Fruit fly (Drosophila melanogaster) whole organism, embryonic: ENCODE measurements around the gene CG4025.
A peak's percentile ranks its signal among the peaks of the same experiment; 100 is the strongest.

ENCODE experiments used
- Awh ChIP-seq: fragments of 200-800 bp; sonication (Bioruptor generic); IDR thresholded peaks from 2 replicates; pipeline ENCODE4, ENCODE4 v1.3.6; 2022; ENCODE audit warnings: missing biosample characterization, missing genetic modification characterization
- Blimp-1 ChIP-seq: fragments of 200-800 bp; sonication (Bioruptor generic); optimal IDR thresholded peaks from 3 replicates; lab custom pipeline; 2018; ENCODE audit warnings: missing biosample characterization, missing genetic modification characterization, mild to moderate bottlenecking, moderate library complexity, missing genetic modification reagents
- CG11504 ChIP-seq: fragments of 200-800 bp; sonication (Bioruptor generic); optimal IDR thresholded peaks from 3 replicates; lab custom pipeline; 2019; ENCODE audit warnings: missing biosample characterization, mild to moderate bottlenecking, missing genetic modification characterization, moderate library complexity
- CG12391 ChIP-seq: fragments of 200-800 bp; sonication (Bioruptor generic); optimal IDR thresholded peaks from 3 replicates; lab custom pipeline; 2018; ENCODE audit warnings: missing biosample characterization, mild to moderate bottlenecking, missing genetic modification characterization, moderate library complexity
- CG15601 ChIP-seq: fragments of 200-800 bp; sonication (Bioruptor generic); optimal IDR thresholded peaks from 3 replicates; lab custom pipeline; 2019; ENCODE audit warnings: missing biosample characterization, mild to moderate bottlenecking, missing genetic modification characterization, moderate library complexity
- CG17568 ChIP-seq: fragments of 200-800 bp; sonication (Bioruptor generic); optimal IDR thresholded peaks from 2 replicates; lab custom pipeline; 2018; ENCODE audit warnings: missing biosample characterization, mild to moderate bottlenecking, missing genetic modification characterization, moderate library complexity
- CG17829 ChIP-seq: fragments of 200-800 bp; optimal IDR thresholded peaks from 2 replicates; lab custom pipeline; 2019; ENCODE audit warnings: missing biosample characterization, mild to moderate bottlenecking, missing genetic modification characterization, moderate library complexity
- CG18619 ChIP-seq: fragments of 200-800 bp; sonication (Bioruptor generic); optimal IDR thresholded peaks from 3 replicates; lab custom pipeline; 2017; ENCODE audit warnings: missing biosample characterization, mild to moderate bottlenecking, missing genetic modification characterization
- CG2120 ChIP-seq: fragments of 200-800 bp; sonication (Bioruptor generic); optimal IDR thresholded peaks from 3 replicates; lab custom pipeline; 2016; ENCODE audit warnings: missing biosample characterization, missing genetic modification characterization
- CG2712 ChIP-seq: fragments of 200-800 bp; optimal IDR thresholded peaks from 3 replicates; lab custom pipeline; 2019; ENCODE audit warnings: missing biosample characterization, mild to moderate bottlenecking, missing genetic modification characterization, moderate library complexity
- CG5180 ChIP-seq: fragments of 200-800 bp; sonication (Bioruptor generic); optimal IDR thresholded peaks from 3 replicates; lab custom pipeline; 2017; ENCODE audit warnings: missing biosample characterization, missing genetic modification characterization, mild to moderate bottlenecking, moderate library complexity, missing genetic modification reagents
- CG6272 ChIP-seq: fragments of 200-800 bp; sonication (Bioruptor generic); IDR thresholded peaks from 2 replicates; pipeline ENCODE4 v1.3.6; 2022; ENCODE audit warnings: missing biosample characterization, missing genetic modification characterization
- CG6854 ChIP-seq: fragments of 200-800 bp; sonication (Bioruptor generic); optimal IDR thresholded peaks from 3 replicates; lab custom pipeline; 2017; ENCODE audit warnings: missing biosample characterization, mild to moderate bottlenecking, missing genetic modification characterization
- CG7928 ChIP-seq: fragments of 200-800 bp; sonication (Bioruptor generic); optimal IDR thresholded peaks from 2 replicates; lab custom pipeline; 2017; ENCODE audit warnings: missing biosample characterization, mild to moderate bottlenecking, missing genetic modification characterization
- CG8388 ChIP-seq: fragments of 200-800 bp; sonication (Bioruptor generic); optimal IDR thresholded peaks from 2 replicates; lab custom pipeline; 2019; ENCODE audit warnings: missing biosample characterization, mild to moderate bottlenecking, missing genetic modification characterization, moderate library complexity
- CG9437 ChIP-seq: fragments of 200-800 bp; sonication (Bioruptor generic); optimal IDR thresholded peaks from 2 replicates; lab custom pipeline; 2018; ENCODE audit warnings: missing biosample characterization, mild to moderate bottlenecking, missing genetic modification characterization
- CG9797 ChIP-seq: fragments of 200-800 bp; sonication (Bioruptor generic); optimal IDR thresholded peaks from 3 replicates; lab custom pipeline; 2018; ENCODE audit warnings: missing biosample characterization, mild to moderate bottlenecking, missing genetic modification characterization
- Dfd ChIP-seq, 2 experiments: fragments of >200 bp; optimal IDR thresholded peaks; 2 replicates each; lab custom pipeline; 2017; ENCODE audit warnings: missing biosample characterization in 2 of 2, missing genetic modification characterization in 2 of 2
- Dip3 ChIP-seq: fragments of 200-800 bp; sonication (Bioruptor generic); optimal IDR thresholded peaks from 3 replicates; lab custom pipeline; 2016; ENCODE audit warnings: missing biosample characterization, missing genetic modification characterization
- Elba2 ChIP-seq: fragments of 200-800 bp; sonication (Bioruptor generic); optimal IDR thresholded peaks from 3 replicates; lab custom pipeline; 2016; ENCODE audit warnings: missing biosample characterization, missing genetic modification characterization
- Hey ChIP-seq: fragments of 200-800 bp; sonication (Bioruptor generic); optimal IDR thresholded peaks from 3 replicates; lab custom pipeline; 2018; ENCODE audit warnings: missing biosample characterization, mild to moderate bottlenecking, missing genetic modification characterization
- Lim3 ChIP-seq: fragments of 200-800 bp; sonication (Bioruptor generic); IDR thresholded peaks from 2 replicates; pipeline ENCODE4 v1.3.6; 2022; ENCODE audit warnings: missing biosample characterization, missing genetic modification characterization
- MBD-R2 ChIP-seq: fragments of 200-800 bp; sonication (Bioruptor generic); IDR thresholded peaks from 2 replicates; pipeline ENCODE4 v1.3.6; 2022; ENCODE audit warnings: missing biosample characterization, missing genetic modification characterization
- Max ChIP-seq: fragments of 200-800 bp; sonication (Bioruptor generic); optimal IDR thresholded peaks from 2 replicates; lab custom pipeline; 2016; ENCODE audit warnings: missing biosample characterization, mild to moderate bottlenecking, missing genetic modification characterization
- NK7.1 ChIP-seq: fragments of 200-800 bp; sonication (Bioruptor generic); optimal IDR thresholded peaks from 3 replicates; lab custom pipeline; 2016; ENCODE audit warnings: missing biosample characterization, missing genetic modification characterization
- Nf-YB ChIP-seq: fragments of 200-800 bp; sonication (Bioruptor generic); optimal IDR thresholded peaks from 3 replicates; lab custom pipeline; 2019; ENCODE audit warnings: missing biosample characterization, mild to moderate bottlenecking, missing genetic modification characterization, moderate library complexity
- NfI ChIP-seq: fragments of 200-800 bp; sonication (Bioruptor generic); optimal IDR thresholded peaks from 3 replicates; lab custom pipeline; 2018; ENCODE audit warnings: missing biosample characterization, mild to moderate bottlenecking, missing genetic modification characterization, moderate library complexity
- Side ChIP-seq: fragments of 200-800 bp; sonication (Bioruptor generic); optimal IDR thresholded peaks from 2 replicates; lab custom pipeline; 2016; ENCODE audit warnings: missing biosample characterization, missing genetic modification characterization
- Sin3A ChIP-seq: fragments of >200 bp; optimal IDR thresholded peaks from 2 replicates; lab custom pipeline; 2018
- Spps ChIP-seq: fragments of 200-800 bp; sonication (Bioruptor generic); optimal IDR thresholded peaks from 2 replicates; lab custom pipeline; 2018; ENCODE audit warnings: missing biosample characterization, mild to moderate bottlenecking, missing genetic modification characterization
- Sry-δ ChIP-seq: fragments of 200-800 bp; sonication (Bioruptor generic); optimal IDR thresholded peaks from 2 replicates; lab custom pipeline; 2016; ENCODE audit warnings: missing biosample characterization, missing genetic modification characterization
- TFAM ChIP-seq: fragments of 200-800 bp; sonication (Bioruptor generic); optimal IDR thresholded peaks from 2 replicates; lab custom pipeline; 2017; ENCODE audit warnings: missing biosample characterization, missing genetic modification characterization, inconsistent platforms
- amos ChIP-seq: fragments of 200-800 bp; sonication (Bioruptor generic); IDR thresholded peaks from 2 replicates; pipeline ENCODE4 v1.3.6; 2022; ENCODE audit warnings: missing biosample characterization, missing genetic modification characterization; ENCODE audit not compliant: partially characterized antibody
- disco-r ChIP-seq: fragments of 200-800 bp; sonication (Bioruptor generic); optimal IDR thresholded peaks from 2 replicates; lab custom pipeline; 2016; ENCODE audit warnings: missing biosample characterization, missing genetic modification characterization
- gcm2 ChIP-seq: fragments of 200-800 bp; sonication (Bioruptor generic); optimal IDR thresholded peaks from 2 replicates; lab custom pipeline; 2016; ENCODE audit warnings: missing biosample characterization, missing genetic modification characterization
- gem ChIP-seq: fragments of 200-800 bp; sonication (Bioruptor generic); optimal IDR thresholded peaks from 2 replicates; lab custom pipeline; 2019; ENCODE audit warnings: missing biosample characterization, mild to moderate bottlenecking, missing genetic modification characterization, moderate library complexity
- grn ChIP-seq: fragments of 200-800 bp; sonication (Bioruptor generic); optimal IDR thresholded peaks from 3 replicates; lab custom pipeline; 2017; ENCODE audit warnings: missing biosample characterization, missing genetic modification characterization
- jing ChIP-seq: fragments of 200-800 bp; sonication (Bioruptor generic); optimal IDR thresholded peaks from 2 replicates; lab custom pipeline; 2018; ENCODE audit warnings: missing biosample characterization, mild to moderate bottlenecking, missing genetic modification characterization
- kah ChIP-seq: fragments of 200-800 bp; sonication (Bioruptor generic); optimal IDR thresholded peaks from 2 replicates; lab custom pipeline; 2018; ENCODE audit warnings: missing biosample characterization, mild to moderate bottlenecking, missing genetic modification characterization
- lbe ChIP-seq: fragments of 200-800 bp; sonication (Bioruptor generic); optimal IDR thresholded peaks from 2 replicates; lab custom pipeline; 2016; ENCODE audit warnings: missing biosample characterization, mild to moderate bottlenecking, missing genetic modification characterization
- mld ChIP-seq: fragments of 200-800 bp; sonication (Bioruptor generic); IDR thresholded peaks from 3 replicates; pipeline ENCODE4 v1.3.6; 2022; ENCODE audit warnings: missing biosample characterization, missing genetic modification characterization; ENCODE audit not compliant: partially characterized antibody
- phol ChIP-seq: fragments of 200-800 bp; sonication (Bioruptor generic); optimal IDR thresholded peaks from 3 replicates; lab custom pipeline; 2018; ENCODE audit warnings: missing biosample characterization, mild to moderate bottlenecking, missing genetic modification characterization, moderate library complexity
- pnt ChIP-seq: fragments of 200-800 bp; sonication (Bioruptor generic); optimal IDR thresholded peaks from 3 replicates; lab custom pipeline; 2016; ENCODE audit warnings: missing biosample characterization, missing genetic modification characterization
- pros ChIP-seq: fragments of 200-800 bp; sonication (Bioruptor generic); optimal IDR thresholded peaks from 3 replicates; lab custom pipeline; 2019; ENCODE audit warnings: missing biosample characterization, mild to moderate bottlenecking, missing genetic modification characterization, moderate library complexity
- pum ChIP-seq: fragments of 200-800 bp; sonication (Bioruptor generic); optimal IDR thresholded peaks from 2 replicates; lab custom pipeline; 2016; ENCODE audit warnings: missing biosample characterization, missing genetic modification characterization
- seq ChIP-seq: fragments of 200-800 bp; sonication (Bioruptor generic); IDR thresholded peaks from 2 replicates; pipeline ENCODE4 v1.3.6; 2022; ENCODE audit warnings: missing biosample characterization, missing genetic modification characterization
- shn ChIP-seq: fragments of 200-800 bp; sonication (Bioruptor generic); optimal IDR thresholded peaks from 3 replicates; lab custom pipeline; 2016; ENCODE audit warnings: missing biosample characterization, missing genetic modification characterization
- sisA ChIP-seq: fragments of 200-800 bp; sonication (Bioruptor generic); IDR thresholded peaks from 2 replicates; pipeline ENCODE4 v1.3.6; 2022; ENCODE audit warnings: missing biosample characterization, missing genetic modification characterization
- tx ChIP-seq: fragments of 200-800 bp; sonication (Bioruptor generic); optimal IDR thresholded peaks from 2 replicates; lab custom pipeline; 2016; ENCODE audit warnings: missing biosample characterization, missing genetic modification characterization
- vvl ChIP-seq: fragments of 200-800 bp; sonication (Bioruptor generic); IDR thresholded peaks from 2 replicates; pipeline ENCODE4 v1.3.6; 2022; ENCODE audit warnings: missing biosample characterization, missing genetic modification characterization

The CG4025 gene

DNA sequence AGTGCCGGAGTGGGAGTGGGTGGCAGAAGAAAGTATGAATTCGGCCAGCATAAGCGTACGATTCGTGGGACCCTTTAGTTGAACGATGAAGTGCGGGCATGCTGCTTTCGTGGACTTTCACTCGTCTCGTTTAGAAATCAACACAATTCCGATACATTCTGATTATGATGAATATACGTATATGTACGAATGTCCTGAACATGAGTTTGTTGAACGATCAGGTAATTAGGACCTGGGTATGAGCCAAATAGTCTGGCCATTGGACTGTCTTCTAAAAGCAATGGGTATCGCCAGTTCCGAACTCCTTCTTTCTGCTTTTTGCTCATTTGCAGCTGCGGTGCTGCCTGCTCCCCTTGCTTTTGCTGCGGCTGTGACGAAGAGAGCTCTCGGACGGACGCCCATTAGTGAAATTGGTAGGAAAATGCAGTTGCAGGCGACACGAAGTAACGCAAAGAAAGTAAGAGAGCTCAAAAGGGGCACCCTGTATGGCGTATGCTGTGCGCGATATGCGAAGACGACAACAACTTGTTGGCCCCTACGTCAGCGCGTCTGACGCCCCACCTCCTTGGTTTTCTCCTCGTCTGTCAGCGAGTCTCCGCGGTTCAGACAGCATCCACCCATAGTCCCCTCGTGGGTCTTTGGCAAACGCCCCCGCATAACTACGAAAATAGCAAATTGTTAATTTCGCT is 39.8 kb upstream of the CG4025 start (continued):
- peak; percentile 24 for TF ChIP-seq Blimp-1 (GFP tag; lab: Kevin White, UChicago)
- no peak for TF ChIP-seq Sry-δ (GFP tag; lab: Kevin White, UChicago)
- peak; percentile 24 for TF ChIP-seq CG2120 (GFP tag; lab: Kevin White, UChicago)
- TF ChIP-seq disco-r (GFP tag; lab: Kevin White, UChicago) = no peak
- TF ChIP-seq pum = peak; percentile 11
- TF ChIP-seq gcm2 (GFP tag; lab: Kevin White, UChicago) = no peak
- no peak for TF ChIP-seq jing (GFP tag; lab: Kevin White, UChicago)
- TF ChIP-seq CG15601 (tag; lab: Kevin White, UChicago) = peak; percentile 4
- no peak for TF ChIP-seq amos (GFP tag; lab: Robert Waterston, UW)
- no peak for TF ChIP-seq TFAM (GFP tag; lab: Kevin White, UChicago)
- TF ChIP-seq mld (GFP tag; lab: Robert Waterston, UW) = no peak
- TF ChIP-seq NK7.1 = no peak
- no peak for TF ChIP-seq CG6854 (GFP tag; lab: Kevin White, UChicago)
- no peak for TF ChIP-seq Max (GFP tag; lab: Kevin White, UChicago)
- TF ChIP-seq CG17829 (tag; lab: Kevin White, UChicago) = no peak
- peak; percentile 17 for TF ChIP-seq shn (GFP tag; lab: Kevin White, UChicago)
- TF ChIP-seq MBD-R2 = no peak
- TF ChIP-seq CG7928 (GFP tag; lab: Kevin White, UChicago) = no peak
- no peak for TF ChIP-seq Spps (tag; lab: Kevin White, UChicago)
- peak; percentile 50 for TF ChIP-seq CG11504 (tag; lab: Kevin White, UChicago)
- no peak for TF ChIP-seq CG6272 (GFP tag; lab: Robert Waterston, UW)
- TF ChIP-seq Hey = no peak
- TF ChIP-seq Dip3 (GFP tag; lab: Kevin White, UChicago) = no peak
- TF ChIP-seq vvl (GFP tag; lab: Robert Waterston, UW) = no peak
- no peak for TF ChIP-seq Sin3A (lab: Kevin White, UChicago)
- TF ChIP-seq CG2712 (tag; lab: Kevin White, UChicago) = no peak
- peak; percentile 36 for TF ChIP-seq CG9437 (GFP tag; lab: Kevin White, UChicago)
- no peak for TF ChIP-seq grn
- peak; percentile 14 for TF ChIP-seq CG8388 (GFP tag; lab: Kevin White, UChicago)
- no peak for TF ChIP-seq pros (GFP tag; lab: Kevin White, UChicago)
- TF ChIP-seq sisA = peak; percentile 40; the same call in 1 of the 2 replicates
- TF ChIP-seq CG9797 = no peak
- peak; percentile 3 for TF ChIP-seq NfI
- peak; percentile 39 for TF ChIP-seq phol
- TF ChIP-seq Nf-YB = no peak
- no peak for TF ChIP-seq CG17568
- no peak for TF ChIP-seq Awh (GFP tag; lab: Robert Waterston, UW)
- TF ChIP-seq tx (GFP tag; lab: Kevin White, UChicago) = no peak
- no peak for TF ChIP-seq CG12391
- peak; percentile 31 for TF ChIP-seq pnt (GFP tag; lab: Kevin White, UChicago)
- TF ChIP-seq CG18619 (GFP tag; lab: Kevin White, UChicago) = no peak
- peak; percentile 85 for TF ChIP-seq CG5180 (GFP tag; lab: Kevin White, UChicago)
- TF ChIP-seq Dfd (GFP tag; optimal IDR thresholded peaks at IDR 0.05; lab: Kevin White, UChicago) = no peak
- no peak for TF ChIP-seq Side (GFP tag; lab: Kevin White, UChicago)
- TF ChIP-seq Lim3 (GFP tag; lab: Robert Waterston, UW) = no peak
- peak; percentile 44 for TF ChIP-seq gem
- no peak for TF ChIP-seq Elba2 (GFP tag; lab: Kevin White, UChicago)
- TF ChIP-seq seq (GFP tag; lab: Robert Waterston, UW) = 0 out of 2 replicates have a peak, but pooled peaks have one; percentile 25
- no peak for TF ChIP-seq lbe (GFP tag; lab: Kevin White, UChicago)
- peak; percentile 62 for TF ChIP-seq kah (GFP tag; lab: Kevin White, UChicago)
